Fruit fly (Drosophila melanogaster) whole organism: Measurements from ENCODE around the gene CG15534.

Experiments
- EcR ChIP-seq, 2 experiments: fragments of >200 bp; optimal IDR thresholded peaks; 2 replicates each; lab custom pipeline; 2017; ENCODE audit warnings: missing biosample characterization in 2 of 2, missing genetic modification characterization in 2 of 2, missing genetic modification reagents in 2 of 2
- pan ChIP-seq: fragments of >200 bp; optimal IDR thresholded peaks from 2 replicates; lab custom pipeline; 2017

- no peak for TF ChIP-seq pan (lab: Kevin White, UChicago)
- no peak for TF ChIP-seq EcR (GFP tag; optimal IDR thresholded peaks at IDR 0.05; lab: Kevin White, UChicago)
Measured at dm6 chr3R:30393909-30394308, 38.0 kb upstream of the CG15534 start.
